Worm (Caenorhabditis elegans) whole organism, L2 larva: Measurements from ENCODE around the gene ctps-1.

Experiments
- R02D3.7 ChIP-seq: fragments of 150-350 bp; optimal IDR thresholded peaks from 2 replicates; lab custom pipeline; 2014; ENCODE audit warnings: missing biosample characterization, missing genetic modification characterization
- ama-1 ChIP-seq: fragments of 150-350 bp; optimal IDR thresholded peaks from 2 replicates; lab custom pipeline; 2018; ENCODE audit warnings: inconsistent platforms
- ceh-82 ChIP-seq: fragments of 150-350 bp; optimal IDR thresholded peaks from 2 replicates; lab custom pipeline; 2014; ENCODE audit warnings: missing biosample characterization, missing genetic modification characterization
- egl-27 ChIP-seq: sonication (generic microtip); optimal IDR thresholded peaks from 3 replicates; lab custom pipeline; 2017; ENCODE audit warnings: missing biosample characterization, missing genetic modification reagents, missing genetic modification characterization
- nhr-11 ChIP-seq: fragments of 150-350 bp; optimal IDR thresholded peaks from 2 replicates; lab custom pipeline; 2014; ENCODE audit warnings: missing biosample characterization, missing genetic modification characterization
- nhr-23 ChIP-seq: fragments of 150-350 bp; optimal IDR thresholded peaks from 2 replicates; lab custom pipeline; 2014; ENCODE audit warnings: missing biosample characterization, missing genetic modification reagents, missing genetic modification characterization
- skn-1 ChIP-seq: sonication (generic microtip); optimal IDR thresholded peaks from 2 replicates; lab custom pipeline; 2017; ENCODE audit warnings: missing biosample characterization, missing genetic modification characterization
- zag-1 ChIP-seq: fragments of 150-350 bp; optimal IDR thresholded peaks from 2 replicates; lab custom pipeline; 2014; ENCODE audit warnings: missing biosample characterization, missing genetic modification characterization

DNA sequence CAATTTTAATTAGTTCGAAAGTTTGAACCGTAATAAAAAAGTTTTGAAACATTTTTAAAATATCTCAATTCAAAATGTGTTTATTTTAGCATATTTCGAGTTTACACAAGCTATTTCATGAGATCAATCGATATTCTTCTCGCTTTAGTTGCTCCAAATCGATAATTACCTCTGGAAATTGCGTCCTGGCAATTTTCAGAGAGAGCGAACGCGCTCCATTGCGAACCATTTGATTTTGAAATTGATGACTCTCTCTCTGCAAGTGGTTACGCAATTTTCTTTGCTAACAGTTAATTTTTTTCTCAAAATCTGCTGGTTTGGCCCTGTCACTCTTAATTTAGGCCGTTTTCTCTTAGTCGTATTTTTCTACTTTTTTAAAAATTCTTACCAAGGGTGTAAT lies 5.8 kb downstream of the ctps-1 start:
- TF ChIP-seq R02D3.7 (no peak), zag-1 (no peak), ama-1 (lab: Kevin White, UChicago) (no peak), nhr-11 (tag; lab: Kevin White, UChicago) (no peak), nhr-23 (no peak), ceh-82 (tag; lab: Kevin White, UChicago) (no peak), skn-1 (no peak), egl-27 (no peak)
